Fruit fly (Drosophila melanogaster): Measurements from ENCODE around the gene CG10068.

Gene CG10068

DNA sequence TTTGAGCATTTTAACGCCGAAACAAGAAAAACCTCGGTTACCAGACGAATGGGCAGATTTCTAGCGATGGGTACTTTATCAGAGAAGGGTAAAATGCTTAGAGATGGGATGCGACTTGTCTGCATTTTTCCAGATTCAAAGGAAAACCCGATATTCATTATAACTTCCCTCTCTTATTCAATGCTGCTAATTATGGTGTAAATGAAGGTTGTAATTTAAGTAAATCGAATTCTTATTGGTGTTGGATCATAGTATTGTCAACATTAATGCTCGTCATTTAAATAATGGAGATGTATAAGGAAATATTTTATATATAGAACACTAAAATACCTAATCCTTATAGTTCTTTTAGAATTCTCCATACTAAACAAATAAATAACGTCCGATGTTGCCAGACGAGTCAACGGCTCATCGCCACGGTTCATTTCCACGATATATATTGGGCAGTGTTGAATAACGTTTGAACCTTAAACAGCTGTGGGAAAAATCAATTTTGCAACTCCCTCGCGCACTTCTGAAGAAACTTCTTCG lies 3.7 kb downstream of the CG10068 start, which contains the start of the genes Alh and CG10098 (continued):
- peak; percentile 78 for TF ChIP-seq CG6792 (GFP tag; optimal IDR thresholded peaks at IDR 0.05)
- TF ChIP-seq spab (GFP tag; optimal IDR thresholded peaks at IDR 0.05): peak; percentile 42
- TF ChIP-seq Hr4 (GFP tag; optimal IDR thresholded peaks at IDR 0.05): peak; percentile 84
- TF ChIP-seq CG32006 (GFP tag; optimal IDR thresholded peaks at IDR 0.05): peak; percentile 77
- TF ChIP-seq CG11902 (GFP tag; optimal IDR thresholded peaks at IDR 0.05): peak; percentile 85
- peak; percentile 61 to 88 for TF ChIP-seq salr (GFP tag; optimal IDR thresholded peaks at IDR 0.05)
- TF ChIP-seq svp (GFP tag): peak; percentile 96
- peak; percentile 5 for TF ChIP-seq CG6276 (GFP tag; optimal IDR thresholded peaks at IDR 0.05)
- TF ChIP-seq CG10669 (GFP tag; optimal IDR thresholded peaks at IDR 0.05): peak; percentile 55
- TF ChIP-seq CG9139 (GFP tag; optimal IDR thresholded peaks at IDR 0.05): no peak
- TF ChIP-seq Eip93F (GFP tag; optimal IDR thresholded peaks at IDR 0.05): peak; percentile 69
- TF ChIP-seq acj6 (GFP tag; optimal IDR thresholded peaks at IDR 0.05): peak; percentile 88
- TF ChIP-seq Blimp-1 (GFP tag; optimal IDR thresholded peaks at IDR 0.05): peak; percentile 28
- TF ChIP-seq pdm3 (GFP tag; optimal IDR thresholded peaks at IDR 0.05): peak; percentile 91
- TF ChIP-seq CG8119 (GFP tag; IDR thresholded peaks at IDR 0.05): peak; percentile 34; the same call in 2 of the 3 replicates
- peak; percentile 60 for TF ChIP-seq dac (GFP tag; optimal IDR thresholded peaks at IDR 0.05)
- TF ChIP-seq dsx (GFP tag; optimal IDR thresholded peaks at IDR 0.05; ENCODE audit: poor library complexity, severe bottlenecking): peak; percentile 5
- TF ChIP-seq Eip75B (GFP tag; optimal IDR thresholded peaks at IDR 0.05): peak; percentile 76
- peak; percentile 72 for TF ChIP-seq CG4318 (GFP tag; optimal IDR thresholded peaks at IDR 0.05)
- peak; percentile 68 for TF ChIP-seq CG34406 (GFP tag; optimal IDR thresholded peaks at IDR 0.05)
- peak; percentile 61 for TF ChIP-seq fd59A (GFP tag; optimal IDR thresholded peaks at IDR 0.05)
- TF ChIP-seq Gug (GFP tag; IDR thresholded peaks at IDR 0.05): peak; percentile 55
- peak; percentile 93 for TF ChIP-seq Hr39 (GFP tag; optimal IDR thresholded peaks at IDR 0.05)

DNA sequence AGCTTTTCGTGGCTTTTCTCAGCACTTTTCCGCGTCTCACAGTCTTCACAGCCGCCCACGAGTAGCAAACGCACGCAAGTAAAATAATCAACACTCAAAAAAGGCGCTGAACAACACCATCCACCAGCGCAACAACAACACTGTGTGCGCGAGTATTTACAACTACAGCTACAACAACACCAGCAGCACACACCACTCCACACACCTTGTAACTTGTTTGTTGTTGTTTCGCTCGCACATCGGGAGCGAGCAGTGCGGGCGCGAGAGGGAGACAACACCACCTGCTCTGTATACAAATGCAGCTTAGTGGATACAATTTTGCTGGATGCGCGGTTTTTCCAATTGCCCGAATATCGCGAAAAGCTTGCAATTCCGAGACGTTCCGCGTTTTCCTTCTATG lies 4.1 kb downstream of the CG10068 start:
- TF ChIP-seq eg (GFP tag; IDR thresholded peaks at IDR 0.05) (0 out of 3 replicates have a peak, but pooled peaks have one; percentile 27), CG8632 (GFP tag; optimal IDR thresholded peaks at IDR 0.05) (no peak), Gug (GFP tag; IDR thresholded peaks at IDR 0.05) (no peak), fkh (GFP tag; optimal IDR thresholded peaks at IDR 0.05) (peak; percentile 84), dsx (GFP tag; optimal IDR thresholded peaks at IDR 0.05; ENCODE audit: poor library complexity, severe bottlenecking) (peak; percentile 4)

DNA sequence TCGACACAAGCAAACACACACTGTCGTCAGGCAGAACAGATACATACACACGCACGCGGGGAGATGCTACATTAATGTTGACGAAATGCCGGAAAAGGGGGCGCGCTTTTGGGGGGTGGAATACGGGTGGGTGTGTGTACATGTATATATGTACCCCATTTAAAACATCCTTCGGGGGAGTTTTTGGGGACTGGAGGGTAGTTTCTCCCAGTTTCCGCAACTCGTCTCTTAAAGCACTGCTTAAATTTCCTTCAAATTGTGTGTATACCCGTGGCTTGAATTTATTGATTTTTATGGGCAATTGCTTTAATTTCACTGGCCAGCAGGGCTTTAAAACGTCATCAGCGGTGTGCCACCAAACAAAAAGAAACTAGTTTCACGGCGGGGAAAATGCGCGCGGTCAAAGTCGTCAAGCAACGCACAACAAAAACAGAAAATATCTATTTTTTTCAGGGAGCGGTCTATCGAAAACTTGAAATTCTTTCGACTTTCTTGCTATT lies 4.7 kb downstream of the CG10068 start:
- TF ChIP-seq CG3919 (GFP tag; optimal IDR thresholded peaks at IDR 0.05) (no peak), CG31627 (GFP tag; optimal IDR thresholded peaks at IDR 0.05) (no peak), Eip78C (GFP tag) (peak; percentile 12), OdsH (GFP tag; optimal IDR thresholded peaks at IDR 0.05) (no peak), CG6276 (GFP tag; optimal IDR thresholded peaks at IDR 0.05) (peak; percentile 13)

dm6 chr3R:7122172-7123072 lies 5.4 kb downstream of the CG10068 start:
- TF ChIP-seq CG15336 (GFP tag; IDR thresholded peaks at IDR 0.05) (0 out of 2 replicates have a peak, but pooled peaks have one; percentile 9), CG3032 (tag; optimal IDR thresholded peaks at IDR 0.05) (no peak), lz (GFP tag; optimal IDR thresholded peaks at IDR 0.05) (no peak), Sox102F (GFP tag; optimal IDR thresholded peaks at IDR 0.05) (peak; percentile 3), CG6276 (GFP tag; optimal IDR thresholded peaks at IDR 0.05) (no peak), Eip75B (GFP tag; optimal IDR thresholded peaks at IDR 0.05) (peak; percentile 67), CG6854 (GFP tag; optimal IDR thresholded peaks at IDR 0.05) (peak; percentile 81), Eip93F (GFP tag; optimal IDR thresholded peaks at IDR 0.05) (no peak), CG6792 (GFP tag; optimal IDR thresholded peaks at IDR 0.05) (no peak), Blimp-1 (GFP tag; optimal IDR thresholded peaks at IDR 0.05) (peak; percentile 79), esn (GFP tag; optimal IDR thresholded peaks at IDR 0.05) (peak; percentile 16), CG7368 (GFP tag; optimal IDR thresholded peaks at IDR 0.05) (no peak), eg (GFP tag; IDR thresholded peaks at IDR 0.05) (no peak), dsx (GFP tag; optimal IDR thresholded peaks at IDR 0.05; ENCODE audit: poor library complexity, severe bottlenecking) (no peak), svp (GFP tag) (peak; percentile 86), fkh (GFP tag; optimal IDR thresholded peaks at IDR 0.05) (peak; percentile 64), Eip78C (GFP tag) (peak; percentile 30), CG11294 (GFP tag; IDR thresholded peaks at IDR 0.05) (no peak)
